Fruit fly (Drosophila melanogaster): Measurements from ENCODE around the gene CG42637.

DNA sequence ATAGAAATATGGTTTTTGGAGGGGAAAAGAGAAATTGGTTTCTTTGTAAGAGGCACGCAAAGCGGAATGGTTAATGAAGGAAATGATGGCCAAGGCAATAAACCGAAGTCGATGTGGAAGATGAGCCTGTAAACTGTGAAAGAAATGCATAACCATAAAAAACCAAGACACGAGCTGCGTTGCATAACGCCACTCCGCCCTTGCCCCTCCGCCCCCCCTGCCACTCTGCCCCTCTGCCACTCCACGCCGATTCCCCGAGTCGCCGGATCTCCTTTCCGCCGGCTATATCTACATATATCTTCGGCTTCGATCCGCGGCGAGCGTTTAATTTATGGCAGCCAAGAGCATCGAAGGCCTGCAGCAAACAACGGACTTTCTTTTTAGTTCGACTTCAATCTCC, 94.7 kb downstream of the CG42637 start:
- TF ChIP-seq gl (tag; optimal IDR thresholded peaks at IDR 0.05) (no peak), EcR (GFP tag; optimal IDR thresholded peaks at IDR 0.05) (no peak), Pif1B (GFP tag; optimal IDR thresholded peaks at IDR 0.05) (no peak), CG13204 (GFP tag; optimal IDR thresholded peaks at IDR 0.05) (no peak), CG17806 (tag; optimal IDR thresholded peaks at IDR 0.05) (no peak), CG34367 (tag; optimal IDR thresholded peaks at IDR 0.05) (no peak), CG32121 (GFP tag; IDR thresholded peaks at IDR 0.05) (no peak)
